Fruit fly (Drosophila melanogaster) whole organism, embryonic: Measurements from ENCODE around the gene CG11596.

Experiments
- Ada2b ChIP-seq: fragments of 200-800 bp; sonication (Bioruptor generic); IDR thresholded peaks from 2 replicates; pipeline ENCODE4 v1.3.6; 2022; ENCODE audit warnings: missing biosample characterization, missing genetic modification characterization
- Bgb ChIP-seq: fragments of 200-800 bp; sonication (Bioruptor generic); IDR thresholded peaks from 2 replicates; pipeline ENCODE4 v1.3.6; 2022; ENCODE audit warnings: missing biosample characterization, missing genetic modification characterization; ENCODE audit not compliant: partially characterized antibody
- CG10654 ChIP-seq: fragments of 200-800 bp; sonication (Bioruptor generic); optimal IDR thresholded peaks from 2 replicates; lab custom pipeline; 2016; ENCODE audit warnings: missing biosample characterization, missing genetic modification characterization
- CG10979 ChIP-seq: fragments of 200-800 bp; sonication (Bioruptor generic); optimal IDR thresholded peaks from 2 replicates; lab custom pipeline; 2018; ENCODE audit warnings: missing biosample characterization, mild to moderate bottlenecking, missing genetic modification characterization, moderate library complexity
- CG12942 ChIP-seq: fragments of 200-800 bp; sonication (Bioruptor generic); optimal IDR thresholded peaks from 3 replicates; lab custom pipeline; 2016; ENCODE audit warnings: missing biosample characterization, missing genetic modification characterization
- CG17359 ChIP-seq: fragments of 200-800 bp; sonication (Bioruptor generic); optimal IDR thresholded peaks from 3 replicates; lab custom pipeline; 2018; ENCODE audit warnings: missing biosample characterization, mild to moderate bottlenecking, missing genetic modification characterization, moderate library complexity
- CG2202 ChIP-seq: fragments of 200-800 bp; sonication (Bioruptor generic); optimal IDR thresholded peaks from 2 replicates; lab custom pipeline; 2018; ENCODE audit warnings: missing biosample characterization, mild to moderate bottlenecking, missing genetic modification characterization
- CG31224 ChIP-seq: fragments of 200-800 bp; sonication (Bioruptor generic); IDR thresholded peaks from 2 replicates; pipeline ENCODE4 v1.3.6; 2022; ENCODE audit warnings: missing biosample characterization, missing genetic modification characterization
- CG4282 ChIP-seq: fragments of 200-800 bp; sonication (Bioruptor generic); optimal IDR thresholded peaks from 2 replicates; lab custom pipeline; 2016; ENCODE audit warnings: missing biosample characterization, missing genetic modification characterization
- CG6175 ChIP-seq: fragments of 200-800 bp; sonication (Bioruptor generic); IDR thresholded peaks from 3 replicates; pipeline ENCODE4 v1.3.6; 2022; ENCODE audit warnings: missing biosample characterization, missing genetic modification characterization
- CG6254 ChIP-seq: fragments of 200-800 bp; sonication (Bioruptor generic); optimal IDR thresholded peaks from 3 replicates; lab custom pipeline; 2017; ENCODE audit warnings: mild to moderate bottlenecking, missing biosample characterization, missing genetic modification reagents, missing genetic modification characterization
- CG7928 ChIP-seq: fragments of 200-800 bp; sonication (Bioruptor generic); optimal IDR thresholded peaks from 2 replicates; lab custom pipeline; 2017; ENCODE audit warnings: missing biosample characterization, mild to moderate bottlenecking, missing genetic modification characterization
- CG7987 ChIP-seq: fragments of 200-800 bp; sonication (Bioruptor generic); optimal IDR thresholded peaks from 2 replicates; lab custom pipeline; 2018; ENCODE audit warnings: missing biosample characterization, mild to moderate bottlenecking, missing genetic modification characterization, moderate library complexity
- Dref ChIP-seq: fragments of 200-800 bp; sonication (Bioruptor generic); IDR thresholded peaks from 2 replicates; pipeline ENCODE4 v1.3.6; 2022; ENCODE audit warnings: missing biosample characterization, missing genetic modification characterization
- GATAe ChIP-seq: fragments of 200-800 bp; sonication (Bioruptor generic); conservative IDR thresholded peaks from 2 replicates; pipeline ENCODE4 v1.3.6; 2022; ENCODE audit warnings: missing biosample characterization, missing genetic modification characterization
- HLH4C ChIP-seq: fragments of 200-800 bp; sonication (Bioruptor generic); IDR thresholded peaks from 3 replicates; pipeline ENCODE4 v1.3.6; 2022; ENCODE audit warnings: missing biosample characterization, missing genetic modification characterization; ENCODE audit not compliant: partially characterized antibody
- Hand ChIP-seq: fragments of 200-800 bp; sonication (Bioruptor generic); optimal IDR thresholded peaks from 2 replicates; lab custom pipeline; 2017; ENCODE audit warnings: mild to moderate bottlenecking, missing biosample characterization, missing genetic modification reagents, missing genetic modification characterization
- Hey ChIP-seq: fragments of 200-800 bp; sonication (Bioruptor generic); optimal IDR thresholded peaks from 3 replicates; lab custom pipeline; 2018; ENCODE audit warnings: missing biosample characterization, mild to moderate bottlenecking, missing genetic modification characterization
- HmgD ChIP-seq: fragments of 200-800 bp; sonication (Bioruptor generic); optimal IDR thresholded peaks from 3 replicates; lab custom pipeline; 2016; ENCODE audit warnings: missing biosample characterization, missing genetic modification characterization
- Kr ChIP-seq: fragments of 200-800 bp; sonication (Bioruptor generic); optimal IDR thresholded peaks from 2 replicates; lab custom pipeline; 2017; ENCODE audit warnings: missing biosample characterization, mild to moderate bottlenecking, missing genetic modification characterization
- Med ChIP-seq: fragments of 200-800 bp; sonication (Bioruptor generic); peaks from one replicate; lab custom pipeline; 2016; ENCODE audit warnings: missing biosample characterization, missing genetic modification characterization, mild to moderate bottlenecking, inconsistent platforms, moderate library complexity
- NC2β ChIP-seq: fragments of 200-800 bp; sonication (Bioruptor generic); optimal IDR thresholded peaks from 2 replicates; lab custom pipeline; 2016; ENCODE audit warnings: missing biosample characterization, missing genetic modification characterization
- Nf-YA ChIP-seq: fragments of 200-800 bp; sonication (Bioruptor generic); IDR thresholded peaks from 2 replicates; pipeline ENCODE4 v1.3.6; 2022; ENCODE audit warnings: missing biosample characterization, missing genetic modification characterization
- Poxn ChIP-seq: fragments of 200-800 bp; sonication (Bioruptor generic); IDR thresholded peaks from 2 replicates; pipeline ENCODE4 v1.3.6; 2022; ENCODE audit warnings: missing biosample characterization, missing genetic modification characterization
- Scr ChIP-seq: fragments of 200-800 bp; sonication (Bioruptor generic); IDR thresholded peaks from 2 replicates; pipeline ENCODE4 v1.3.6; 2022; ENCODE audit warnings: missing biosample characterization, missing genetic modification characterization; ENCODE audit not compliant: partially characterized antibody
- Trl ChIP-seq, 3 experiments: fragments of >200 bp in 2 of 3; fragments of 200-800 bp in 1 of 3; sonication (Bioruptor generic) in 1 of 3; optimal IDR thresholded peaks; 2 replicates in 1 of 3; 3 replicates in 2 of 3; lab custom pipeline; 2016 to 2017; ENCODE audit warnings: missing biosample characterization in 1 of 3, missing genetic modification characterization in 1 of 3
- amos ChIP-seq: fragments of 200-800 bp; sonication (Bioruptor generic); IDR thresholded peaks from 2 replicates; pipeline ENCODE4 v1.3.6; 2022; ENCODE audit warnings: missing biosample characterization, missing genetic modification characterization; ENCODE audit not compliant: partially characterized antibody
- br ChIP-seq: fragments of >200 bp; optimal IDR thresholded peaks from 2 replicates; lab custom pipeline; 2017
- btn ChIP-seq: fragments of 200-800 bp; sonication (Bioruptor generic); optimal IDR thresholded peaks from 2 replicates; lab custom pipeline; 2016; ENCODE audit warnings: missing biosample characterization, missing genetic modification characterization
- crol ChIP-seq: fragments of 200-800 bp; sonication (Bioruptor generic); IDR thresholded peaks from 2 replicates; pipeline ENCODE4 v1.3.6; 2022; ENCODE audit warnings: missing biosample characterization, missing genetic modification characterization
- cwo ChIP-seq: fragments of 200-800 bp; sonication (Bioruptor generic); optimal IDR thresholded peaks from 3 replicates; lab custom pipeline; 2017; ENCODE audit warnings: missing biosample characterization, missing genetic modification characterization, mild to moderate bottlenecking, moderate library complexity, missing genetic modification reagents
- exex ChIP-seq: fragments of 200-800 bp; sonication (Bioruptor generic); optimal IDR thresholded peaks from 4 replicates; lab custom pipeline; 2018; ENCODE audit warnings: missing biosample characterization, mild to moderate bottlenecking, missing genetic modification characterization, moderate library complexity
- fru ChIP-seq: fragments of >200 bp; optimal IDR thresholded peaks from 2 replicates; lab custom pipeline; 2017
- gro ChIP-seq: fragments of 200-800 bp; sonication (Bioruptor generic); optimal IDR thresholded peaks from 2 replicates; lab custom pipeline; 2016; ENCODE audit warnings: missing biosample characterization, missing genetic modification characterization
- hkb ChIP-seq, 2 experiments: fragments of 200-800 bp in 1 of 2; fragments of >200 bp in 1 of 2; sonication (Bioruptor generic) in 1 of 2; IDR thresholded peaks in 1 of 2; optimal IDR thresholded peaks in 1 of 2; 2 replicates each; pipeline versions ENCODE4 v1.3.6 to Lab custom; 2017 to 2022; ENCODE audit warnings: missing biosample characterization in 1 of 2, missing genetic modification characterization in 1 of 2
- ind ChIP-seq: fragments of 200-800 bp; sonication (Bioruptor generic); optimal IDR thresholded peaks from 3 replicates; lab custom pipeline; 2016; ENCODE audit warnings: missing biosample characterization, missing genetic modification characterization
- inv ChIP-seq: fragments of 200-800 bp; sonication (Bioruptor generic); IDR thresholded peaks from 2 replicates; pipeline ENCODE4 v1.3.6; 2022; ENCODE audit warnings: missing biosample characterization, missing genetic modification characterization; ENCODE audit not compliant: partially characterized antibody
- jigr1 ChIP-seq: fragments of 200-800 bp; sonication (Bioruptor generic); IDR thresholded peaks from 3 replicates; pipeline ENCODE4 v1.3.6; 2022; ENCODE audit warnings: missing biosample characterization, missing genetic modification characterization
- kni ChIP-seq: fragments of 200-800 bp; sonication (Bioruptor generic); optimal IDR thresholded peaks from 3 replicates; lab custom pipeline; 2017; ENCODE audit warnings: mild to moderate bottlenecking, missing biosample characterization, missing genetic modification reagents, missing genetic modification characterization
- lola ChIP-seq, 3 experiments: fragments of >200 bp in 2 of 3; fragments of 200-800 bp in 1 of 3; sonication (Bioruptor generic) in 1 of 3; optimal IDR thresholded peaks; 2 replicates each; lab custom pipeline; 2017 to 2019; ENCODE audit warnings: missing biosample characterization in 3 of 3, missing genetic modification characterization in 3 of 3, mild to moderate bottlenecking in 1 of 3, moderate library complexity in 1 of 3
- mirr ChIP-seq: fragments of 200-800 bp; sonication (Bioruptor generic); optimal IDR thresholded peaks from 3 replicates; lab custom pipeline; 2018; ENCODE audit warnings: missing biosample characterization, mild to moderate bottlenecking, missing genetic modification characterization
- nom ChIP-seq: fragments of 200-800 bp; sonication (Bioruptor generic); optimal IDR thresholded peaks from 2 replicates; lab custom pipeline; 2017; ENCODE audit warnings: missing biosample characterization, missing genetic modification characterization, mild to moderate bottlenecking, moderate library complexity, missing genetic modification reagents
- pnt ChIP-seq: fragments of 200-800 bp; sonication (Bioruptor generic); optimal IDR thresholded peaks from 3 replicates; lab custom pipeline; 2016; ENCODE audit warnings: missing biosample characterization, missing genetic modification characterization
- prd ChIP-seq, 3 experiments: fragments of >200 bp in 2 of 3; fragments of 200-800 bp in 1 of 3; sonication (Bioruptor generic) in 1 of 3; optimal IDR thresholded peaks in 2 of 3; IDR thresholded peaks in 1 of 3; 2 replicates in 2 of 3; 3 replicates in 1 of 3; pipeline versions ENCODE4 v1.3.6 to Lab custom; 2017 to 2022; ENCODE audit warnings: missing biosample characterization in 1 of 3, missing genetic modification characterization in 1 of 3
- sug ChIP-seq: fragments of 200-800 bp; optimal IDR thresholded peaks from 2 replicates; lab custom pipeline; 2019; ENCODE audit warnings: missing biosample characterization, mild to moderate bottlenecking, missing genetic modification characterization, moderate library complexity
- tap ChIP-seq: fragments of 200-800 bp; optimal IDR thresholded peaks from 3 replicates; lab custom pipeline; 2019; ENCODE audit warnings: missing biosample characterization, mild to moderate bottlenecking, missing genetic modification characterization, moderate library complexity
- trem ChIP-seq: fragments of 200-800 bp; optimal IDR thresholded peaks from 3 replicates; lab custom pipeline; 2019; ENCODE audit warnings: missing biosample characterization, mild to moderate bottlenecking, missing genetic modification characterization, moderate library complexity

CG11596 gene

dm6 chrX:1950311-1950710, 22.8 kb downstream of the CG11596 start:
- TF ChIP-seq CG6175 (GFP tag; lab: Robert Waterston, UW) (0 out of 3 replicates have a peak, but pooled peaks have one; percentile 7), CG7928 (GFP tag; lab: Kevin White, UChicago) (no peak), Trl (optimal IDR thresholded peaks at IDR 0.05; lab: Kevin White, UChicago) (peak; percentile 5 to 24), Trl (GFP tag; optimal IDR thresholded peaks at IDR 0.05; lab: Kevin White, UChicago) (no peak), Ada2b (GFP tag; lab: Robert Waterston, UW) (no peak), gro (GFP tag; lab: Kevin White, UChicago) (no peak), Dref (GFP tag; lab: Robert Waterston, UW) (0 out of 2 replicates have a peak, but pooled peaks have one; percentile 24), Bgb (GFP tag; lab: Robert Waterston, UW) (0 out of 2 replicates have a peak, but pooled peaks have one; percentile 7), Med (GFP tag; lab: Kevin White, UChicago) (peak; percentile 27), NC2β (GFP tag; lab: Kevin White, UChicago) (no peak), sug (tag; lab: Kevin White, UChicago) (peak; percentile 0), mirr (GFP tag; lab: Kevin White, UChicago) (no peak), exex (tag; lab: Kevin White, UChicago) (peak; percentile 14), amos (no peak), crol (GFP tag; lab: Robert Waterston, UW) (peak; percentile 94), CG31224 (GFP tag; lab: Robert Waterston, UW) (no peak), lola (GFP tag; optimal IDR thresholded peaks at IDR 0.05; lab: Kevin White, UChicago) (no peak), CG10654 (GFP tag; lab: Kevin White, UChicago) (no peak), GATAe (peak; percentile 58; the same call in 1 of the 2 replicates), jigr1 (GFP tag; lab: Robert Waterston, UW) (no peak), cwo (GFP tag; lab: Kevin White, UChicago) (peak; percentile 41), Hey (tag; lab: Kevin White, UChicago) (no peak), hkb (optimal IDR thresholded peaks at IDR 0.05; lab: Kevin White, UChicago) (no peak), hkb (GFP tag; IDR thresholded peaks at IDR 0.05; lab: Robert Waterston, UW) (no peak), CG7987 (GFP tag; lab: Kevin White, UChicago) (peak; percentile 8)

- TF ChIP-seq CG12942 (peak; percentile 94), btn (GFP tag; lab: Kevin White, UChicago) (peak; percentile 93), prd (optimal IDR thresholded peaks at IDR 0.05; lab: Kevin White, UChicago) (no peak), prd (GFP tag; IDR thresholded peaks at IDR 0.05; lab: Robert Waterston, UW) (peak; percentile 91), Poxn (peak; percentile 61; the same call in 1 of the 2 replicates), fru (lab: Kevin White, UChicago) (no peak), amos (no peak), CG10979 (peak; percentile 97), br (lab: Kevin White, UChicago) (no peak), CG2202 (tag; lab: Kevin White, UChicago) (peak; percentile 92), Nf-YA (GFP tag; lab: Robert Waterston, UW) (peak; percentile 87), exex (tag; lab: Kevin White, UChicago) (peak; percentile 76), nom (GFP tag; lab: Kevin White, UChicago) (peak; percentile 99), trem (tag; lab: Kevin White, UChicago) (peak; percentile 94), ind (peak; percentile 97), CG4282 (GFP tag; lab: Kevin White, UChicago) (peak; percentile 87), CG6254 (GFP tag; lab: Kevin White, UChicago) (peak; percentile 95), Hand (GFP tag; lab: Kevin White, UChicago) (peak; percentile 93), kni (GFP tag; lab: Kevin White, UChicago) (peak; percentile 86), tap (tag; lab: Kevin White, UChicago) (peak; percentile 96), pnt (GFP tag; lab: Kevin White, UChicago) (peak; percentile 94), Kr (GFP tag; lab: Kevin White, UChicago) (peak; percentile 47), inv (GFP tag; lab: Robert Waterston, UW) (no peak), HmgD (peak; percentile 87), Scr (GFP tag; lab: Robert Waterston, UW) (no peak), HLH4C (GFP tag; lab: Robert Waterston, UW) (no peak), CG17359 (tag; lab: Kevin White, UChicago) (peak; percentile 97)
Observed at dm6 chrX:1951391-1952066, 24.0 kb downstream of the CG11596 start.
